Worm (Caenorhabditis elegans): Measurements from ENCODE around the gene T03F6.6.

- TF ChIP-seq sptf-1 (tag; optimal IDR thresholded peaks at IDR 0.05) (no peak), ceh-43 (GFP tag; optimal IDR thresholded peaks at IDR 0.05) (no peak), ztf-11 (tag; optimal IDR thresholded peaks at IDR 0.05) (no peak), hlh-1 (tag; optimal IDR thresholded peaks at IDR 0.05) (no peak), nhr-237 (tag; optimal IDR thresholded peaks at IDR 0.05) (no peak), elt-3 (tag; optimal IDR thresholded peaks at IDR 0.05) (no peak), snpc-4 (tag; optimal IDR thresholded peaks at IDR 0.05) (no peak), pha-4 (tag; optimal IDR thresholded peaks at IDR 0.05) (no peak), nhr-76 (tag; optimal IDR thresholded peaks at IDR 0.05) (no peak), unc-39 (tag; optimal IDR thresholded peaks at IDR 0.05) (no peak), unc-120 (tag; optimal IDR thresholded peaks at IDR 0.05; ENCODE audit: poor library complexity, severe bottlenecking) (no peak), ceh-83 (GFP tag; optimal IDR thresholded peaks at IDR 0.05) (no peak), mab-5 (tag; optimal IDR thresholded peaks at IDR 0.05) (no peak)
Observed at ce11 chrIII:13343562-13344139, 36.4 kb downstream of the T03F6.6 start.

All from whole organism, mixed stage, embryonic.